Worm (Caenorhabditis elegans): ENCODE data around the gene pccb-1.

- no peak for TF ChIP-seq him-1 (tag; optimal IDR thresholded peaks at IDR 0.05)
- TF ChIP-seq W03F9.2 (tag; optimal IDR thresholded peaks at IDR 0.05): no peak
- TF ChIP-seq dao-5 (tag; optimal IDR thresholded peaks at IDR 0.05): no peak
Observed at ce11 chrX:3051315-3051993, 37.9 kb upstream of the pccb-1 start.
